Worm (Caenorhabditis elegans) whole organism, young adult: Measurements from ENCODE around the gene Y37A1B.4.

Source experiments
- B0035.1 ChIP-seq: sonication (generic microtip); optimal IDR thresholded peaks from 2 replicates; lab custom pipeline; 2016; ENCODE audit warnings: missing genetic modification characterization, mild to moderate bottlenecking, missing compliant biosample characterization, missing genotype, missing genetic modification reagents
- C06A6.2 ChIP-seq: fragments of 200-800 bp; sonication (Bioruptor generic); conservative IDR thresholded peaks from 2 replicates; pipeline ENCODE4 v1.3.6; 2022; ENCODE audit warnings: missing genetic modification characterization, missing compliant biosample characterization
- C17E4.6 ChIP-seq: fragments of 200-800 bp; sonication (Bioruptor generic); IDR thresholded peaks from 2 replicates; pipeline ENCODE4 v1.3.6; 2022; ENCODE audit warnings: missing genetic modification reagents, missing genetic modification characterization, missing compliant biosample characterization
- D2030.7 ChIP-seq: fragments of 200-800 bp; sonication (Bioruptor generic); IDR thresholded peaks from 2 replicates; pipeline ENCODE4 v1.3.6; 2022; ENCODE audit warnings: missing genetic modification reagents, missing genetic modification characterization, missing compliant biosample characterization
- F10E7.11 ChIP-seq: sonication (generic microtip); optimal IDR thresholded peaks from 2 replicates; lab custom pipeline; 2017; ENCODE audit warnings: mild to moderate bottlenecking, missing genetic modification characterization, moderate library complexity, missing compliant biosample characterization
- F33H1.4 ChIP-seq: fragments of 200-800 bp; sonication (Bioruptor generic); IDR thresholded peaks from 2 replicates; pipeline ENCODE4 v1.3.6; 2022; ENCODE audit warnings: missing genetic modification reagents, missing genetic modification characterization, missing compliant biosample characterization
- F49E8.2 ChIP-seq: sonication (generic microtip); optimal IDR thresholded peaks from 3 replicates; lab custom pipeline; 2017; ENCODE audit warnings: missing genetic modification characterization, mild to moderate bottlenecking, missing compliant biosample characterization, antibody characterized with exemption, moderate library complexity; ENCODE audit not compliant: insufficient read depth
- F55B11.4 ChIP-seq: sonication (generic microtip); optimal IDR thresholded peaks from 2 replicates; lab custom pipeline; 2016; ENCODE audit warnings: missing compliant biosample characterization, missing genetic modification characterization, borderline replicate concordance; ENCODE audit not compliant: insufficient read depth
- F57C9.4 ChIP-seq: sonication (generic microtip); optimal IDR thresholded peaks from 2 replicates; lab custom pipeline; 2017; ENCODE audit warnings: mild to moderate bottlenecking, missing genetic modification characterization, missing compliant biosample characterization
- K12H6.12 ChIP-seq: fragments of 200-800 bp; sonication (Bioruptor generic); optimal IDR thresholded peaks from 2 replicates; lab custom pipeline; 2018; ENCODE audit warnings: mild to moderate bottlenecking, missing genetic modification characterization, missing compliant biosample characterization
- T07F8.4 ChIP-seq: sonication (generic microtip); optimal IDR thresholded peaks from 2 replicates; lab custom pipeline; 2016; ENCODE audit warnings: mild to moderate bottlenecking, missing genetic modification characterization, moderate library complexity, missing compliant biosample characterization
- aptf-3 ChIP-seq: fragments of 200-800 bp; sonication (Bioruptor generic); IDR thresholded peaks from 2 replicates; pipeline ENCODE4 v1.3.6; 2022; ENCODE audit warnings: missing genetic modification characterization, missing compliant biosample characterization
- atf-7 ChIP-seq: sonication (generic microtip); optimal IDR thresholded peaks from 2 replicates; lab custom pipeline; 2017; ENCODE audit warnings: mild to moderate bottlenecking, missing genetic modification characterization, missing compliant biosample characterization
- attf-3 ChIP-seq: fragments of 200-800 bp; sonication (Bioruptor generic); conservative IDR thresholded peaks from 2 replicates; pipeline ENCODE4 v1.3.6; 2022; ENCODE audit warnings: missing genetic modification reagents, missing genetic modification characterization, missing compliant biosample characterization
- bed-1 ChIP-seq: fragments of 200-800 bp; sonication (Bioruptor generic); IDR thresholded peaks from 2 replicates; pipeline ENCODE4 v1.3.6; 2022; ENCODE audit warnings: missing genetic modification reagents, missing genetic modification characterization, missing compliant biosample characterization
- cebp-2 ChIP-seq: fragments of 200-800 bp; sonication (Bioruptor generic); IDR thresholded peaks from 2 replicates; pipeline ENCODE4 v1.3.6; 2022; ENCODE audit warnings: missing genetic modification characterization, missing compliant biosample characterization
- ceh-100 ChIP-seq: fragments of 200-800 bp; sonication (Bioruptor generic); IDR thresholded peaks from 2 replicates; pipeline ENCODE4 v1.3.6; 2022; ENCODE audit warnings: missing genetic modification reagents, missing genetic modification characterization, missing compliant biosample characterization
- ceh-40 ChIP-seq: fragments of 200-800 bp; sonication (Bioruptor generic); IDR thresholded peaks from 2 replicates; pipeline ENCODE4 v1.3.6; 2022; ENCODE audit warnings: missing genetic modification characterization, missing compliant biosample characterization
- chd-7 ChIP-seq: sonication (generic microtip); optimal IDR thresholded peaks from 2 replicates; lab custom pipeline; 2016; ENCODE audit warnings: mild to moderate bottlenecking, missing genetic modification characterization, moderate library complexity, missing compliant biosample characterization
- die-1 ChIP-seq: sonication (generic microtip); optimal IDR thresholded peaks from 2 replicates; lab custom pipeline; 2016; ENCODE audit warnings: missing genotype, mild to moderate bottlenecking, missing genetic modification characterization, missing compliant biosample characterization
- efl-1 ChIP-seq: fragments of 150-350 bp; optimal IDR thresholded peaks from 2 replicates; lab custom pipeline; 2014; ENCODE audit warnings: missing biosample characterization, missing genetic modification reagents, missing genetic modification characterization
- gei-17 ChIP-seq: fragments of 200-800 bp; sonication (Bioruptor generic); optimal IDR thresholded peaks from 2 replicates; lab custom pipeline; 2018; ENCODE audit warnings: mild to moderate bottlenecking, missing genetic modification characterization, missing compliant biosample characterization
- hmg-20 ChIP-seq: fragments of 200-800 bp; sonication (Bioruptor generic); IDR thresholded peaks from 2 replicates; pipeline ENCODE4 v1.3.6; 2022; ENCODE audit warnings: missing genetic modification reagents, missing genetic modification characterization, missing compliant biosample characterization
- hsf-1 ChIP-seq: fragments of 200-800 bp; sonication (Bioruptor generic); IDR thresholded peaks from 2 replicates; pipeline ENCODE4 v1.3.6; 2022; ENCODE audit warnings: missing genetic modification reagents, missing genetic modification characterization, missing compliant biosample characterization
- let-526 ChIP-seq: fragments of 200-800 bp; sonication (Bioruptor generic); IDR thresholded peaks from 2 replicates; pipeline ENCODE4 v1.3.6; 2022; ENCODE audit warnings: missing genetic modification reagents, missing genetic modification characterization, missing compliant biosample characterization
- lin-40 ChIP-seq: sonication (generic microtip); optimal IDR thresholded peaks from 2 replicates; lab custom pipeline; 2016; ENCODE audit warnings: missing genetic modification characterization, mild to moderate bottlenecking, missing compliant biosample characterization, missing genotype, missing genetic modification reagents
- lin-54 ChIP-seq: fragments of 200-800 bp; sonication (Bioruptor generic); optimal IDR thresholded peaks from 2 replicates; lab custom pipeline; 2018; ENCODE audit warnings: mild to moderate bottlenecking, missing genetic modification characterization, missing compliant biosample characterization
- madf-10 ChIP-seq: sonication (generic microtip); optimal IDR thresholded peaks from 2 replicates; lab custom pipeline; 2016; ENCODE audit warnings: mild to moderate bottlenecking, missing genetic modification characterization, missing compliant biosample characterization
- madf-3 ChIP-seq: fragments of 200-800 bp; sonication (Bioruptor generic); IDR thresholded peaks from 2 replicates; pipeline ENCODE4 v1.3.6; 2022; ENCODE audit warnings: missing genetic modification reagents, missing genetic modification characterization, missing compliant biosample characterization
- mcd-1 ChIP-seq: fragments of 200-800 bp; sonication (Bioruptor generic); IDR thresholded peaks from 2 replicates; pipeline ENCODE4 v1.3.6; 2022; ENCODE audit warnings: missing genetic modification reagents, missing genetic modification characterization, missing compliant biosample characterization
- mes-4 ChIP-seq: sonication (generic microtip); optimal IDR thresholded peaks from 2 replicates; lab custom pipeline; 2016; ENCODE audit warnings: missing genotype, missing genetic modification characterization, missing compliant biosample characterization
- nfya-1 ChIP-seq: sonication (generic microtip); optimal IDR thresholded peaks from 2 replicates; lab custom pipeline; 2017; ENCODE audit warnings: antibody characterized with exemption, missing compliant biosample characterization, missing genetic modification characterization, borderline replicate concordance; ENCODE audit not compliant: insufficient read depth
- nfya-2 ChIP-seq: fragments of 200-800 bp; sonication (Bioruptor generic); IDR thresholded peaks from 2 replicates; pipeline ENCODE4 v1.3.6; 2022; ENCODE audit warnings: missing genetic modification reagents, missing genetic modification characterization, missing compliant biosample characterization
- nfyb-1 ChIP-seq: fragments of 200-800 bp; sonication (Bioruptor generic); IDR thresholded peaks from 2 replicates; pipeline ENCODE4 v1.3.6; 2022; ENCODE audit warnings: missing genetic modification reagents, missing genetic modification characterization, missing compliant biosample characterization
- nhr-120 ChIP-seq: fragments of 200-800 bp; sonication (Bioruptor generic); IDR thresholded peaks from 2 replicates; pipeline ENCODE4 v1.3.6; 2022; ENCODE audit warnings: missing genetic modification characterization, missing compliant biosample characterization
- pbrm-1 ChIP-seq: fragments of 200-800 bp; sonication (Bioruptor generic); IDR thresholded peaks from 2 replicates; pipeline ENCODE4 v1.3.6; 2022; ENCODE audit warnings: missing genetic modification reagents, missing genetic modification characterization, missing compliant biosample characterization
- sea-2 ChIP-seq: fragments of 200-800 bp; sonication (Bioruptor generic); IDR thresholded peaks from 2 replicates; pipeline ENCODE4 v1.3.6; 2022; ENCODE audit warnings: missing genetic modification characterization, missing compliant biosample characterization
- snpc-1.3 ChIP-seq: sonication (generic microtip); optimal IDR thresholded peaks from 2 replicates; lab custom pipeline; 2017; ENCODE audit warnings: missing genetic modification characterization, mild to moderate bottlenecking, missing compliant biosample characterization, antibody characterized with exemption, moderate library complexity, missing genotype, missing genetic modification reagents; ENCODE audit not compliant: insufficient read depth
- snpc-4 ChIP-seq, 5 experiments: fragments of 150-350 bp in 1 of 5; sonication (generic microtip) in 4 of 5; optimal IDR thresholded peaks; 2 replicates each; lab custom pipeline; 2014 to 2018; ENCODE audit warnings: missing genetic modification characterization in 5 of 5, missing biosample characterization in 3 of 5, antibody characterized with exemption in 2 of 5, mild to moderate bottlenecking in 2 of 5, missing compliant biosample characterization in 2 of 5, missing genotype in 2 of 5, moderate library complexity in 2 of 5, missing genetic modification reagents in 1 of 5
- somi-1 ChIP-seq: fragments of 200-800 bp; sonication (Bioruptor generic); optimal IDR thresholded peaks from 2 replicates; lab custom pipeline; 2018; ENCODE audit warnings: mild to moderate bottlenecking, missing genetic modification characterization, missing compliant biosample characterization
- tlf-1 ChIP-seq: fragments of 200-800 bp; sonication (Bioruptor generic); optimal IDR thresholded peaks from 2 replicates; lab custom pipeline; 2018; ENCODE audit warnings: mild to moderate bottlenecking, missing genetic modification characterization, missing compliant biosample characterization
- unc-130 ChIP-seq: sonication (generic microtip); optimal IDR thresholded peaks from 2 replicates; lab custom pipeline; 2016; ENCODE audit warnings: missing genetic modification reagents, missing genetic modification characterization, missing compliant biosample characterization
- zim-3 ChIP-seq: sonication (generic microtip); optimal IDR thresholded peaks from 2 replicates; lab custom pipeline; 2017; ENCODE audit warnings: mild to moderate bottlenecking, missing genetic modification characterization, moderate library complexity, missing compliant biosample characterization
- ztf-25 ChIP-seq: fragments of 200-800 bp; sonication (Bioruptor generic); IDR thresholded peaks from 2 replicates; pipeline ENCODE4 v1.3.6; 2022; ENCODE audit warnings: missing genetic modification reagents, missing genetic modification characterization, missing compliant biosample characterization

Gene Y37A1B.4

ce11 chrIV:14032620-14033501 is 27.7 kb downstream of the Y37A1B.4 start (continued):
- TF ChIP-seq sea-2 (peak; percentile 15; the same call in 1 of the 2 replicates), snpc-4 (GFP tag; optimal IDR thresholded peaks at IDR 0.05; lab: Kevin White, UChicago) (peak; percentile 47), snpc-4 (tag; optimal IDR thresholded peaks at IDR 0.05; lab: Kevin White, UChicago) (peak in 3 of 4 experiments; percentile 48 to 72 (median 61)), bed-1 (GFP tag; lab: Robert Waterston, UW) (0 out of 2 replicates have a peak, but pooled peaks have one; percentile 32), mes-4 (tag; lab: Kevin White, UChicago) (no peak), F10E7.11 (no peak), B0035.1 (no peak), F33H1.4 (peak; percentile 25), K12H6.12 (tag; lab: Kevin White, UChicago) (peak; percentile 58), ceh-40 (GFP tag; lab: Robert Waterston, UW) (no peak), mcd-1 (peak; percentile 71), ceh-100 (GFP tag; lab: Robert Waterston, UW) (peak; percentile 28; the same call in 1 of the 2 replicates), cebp-2 (GFP tag; lab: Robert Waterston, UW) (no peak), madf-10 (peak; percentile 65), nfyb-1 (GFP tag; lab: Robert Waterston, UW) (peak; percentile 89), efl-1 (GFP tag; lab: Kevin White, UChicago) (no peak), T07F8.4 (tag; lab: Kevin White, UChicago) (no peak), gei-17 (GFP tag; lab: Kevin White, UChicago) (peak; percentile 57), hmg-20 (GFP tag; lab: Robert Waterston, UW) (no peak), die-1 (tag; lab: Kevin White, UChicago) (no peak), tlf-1 (GFP tag; lab: Kevin White, UChicago) (peak; percentile 14), attf-3 (GFP tag; lab: Robert Waterston, UW) (no peak), lin-40 (peak; percentile 89), unc-130 (no peak), F57C9.4 (no peak), somi-1 (peak; percentile 57), nhr-120 (GFP tag; lab: Robert Waterston, UW) (no peak), F55B11.4 (no peak), aptf-3 (GFP tag; lab: Robert Waterston, UW) (no peak), pbrm-1 (GFP tag; lab: Robert Waterston, UW) (0 out of 2 replicates have a peak, but pooled peaks have one; percentile 62), hsf-1 (GFP tag; lab: Robert Waterston, UW) (peak; percentile 96), C06A6.2 (GFP tag; lab: Robert Waterston, UW) (peak; percentile 76), let-526 (GFP tag; lab: Robert Waterston, UW) (no peak), chd-7 (tag; lab: Kevin White, UChicago) (peak; percentile 78), snpc-1.3 (no peak), atf-7 (tag; lab: Kevin White, UChicago) (peak; percentile 74), madf-3 (peak; percentile 83), nfya-1 (no peak), ztf-25 (GFP tag; lab: Robert Waterston, UW) (no peak), nfya-2 (GFP tag; lab: Robert Waterston, UW) (no peak), D2030.7 (GFP tag; lab: Robert Waterston, UW) (no peak), F49E8.2 (tag; lab: Kevin White, UChicago) (no peak), zim-3 (tag; lab: Kevin White, UChicago) (no peak), C17E4.6 (GFP tag; lab: Robert Waterston, UW) (no peak), lin-54 (GFP tag; lab: Kevin White, UChicago) (peak; percentile 53)
- TF ChIP-seq, all 124 proteins: peak for 34
